Worm (Caenorhabditis elegans) whole organism, L1 larva: Measurements from ENCODE around the gene T19D7.7.

Source experiments
- elt-3 ChIP-seq, 6 experiments: fragments of 150-350 bp in 1 of 6; sonication (generic microtip); optimal IDR thresholded peaks; 2 replicates each; lab custom pipeline; 2017 to 2018; ENCODE audit warnings: missing biosample characterization in 6 of 6, missing genetic modification characterization in 6 of 6, inconsistent platforms in 1 of 6
- tbx-2 ChIP-seq: sonication (generic microtip); optimal IDR thresholded peaks from 2 replicates; lab custom pipeline; 2016; ENCODE audit warnings: missing genetic modification characterization, missing compliant biosample characterization
- unc-62 ChIP-seq: fragments of 150-350 bp; optimal IDR thresholded peaks from 2 replicates; lab custom pipeline; 2014; ENCODE audit warnings: missing biosample characterization, missing genetic modification reagents, missing genetic modification characterization

- no peak for TF ChIP-seq tbx-2 (tag; lab: Kevin White, UChicago)
- no peak for TF ChIP-seq unc-62 (GFP tag; lab: Kevin White, UChicago)
- TF ChIP-seq elt-3 (tag; optimal IDR thresholded peaks at IDR 0.05; lab: Kevin White, UChicago), result no peak
These were observed at the start of gene T19D7.7 for ce11 chrX:680920-681319.
